Fruit fly (Drosophila melanogaster): Measurements from ENCODE around the gene CG12691.

CG12691 gene

DNA sequence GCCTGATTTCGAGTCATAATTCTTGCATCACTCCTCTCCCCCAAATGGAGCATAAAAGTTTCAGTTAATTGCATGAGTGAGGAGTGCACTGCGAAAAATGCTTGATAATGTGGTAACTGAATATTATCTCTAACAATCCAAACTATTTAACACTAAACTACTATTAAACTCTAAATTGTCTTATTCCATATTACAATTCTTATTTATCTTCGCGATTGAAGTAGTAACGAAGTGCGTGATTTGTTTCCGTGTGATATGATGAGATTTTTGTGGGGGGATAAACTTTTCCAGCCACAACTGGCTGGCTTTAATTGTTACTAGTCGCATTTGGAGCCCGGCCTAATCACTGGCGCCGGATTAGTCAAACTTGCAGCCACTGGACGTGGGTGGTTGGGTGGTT is 1.6 kb upstream of the CG12691 start (continued):
- TF ChIP-seq topi (GFP tag; optimal IDR thresholded peaks at IDR 0.05) (no peak), CG10669 (GFP tag; optimal IDR thresholded peaks at IDR 0.05) (peak; percentile 22), CG1621 (tag; optimal IDR thresholded peaks at IDR 0.05) (no peak), Sox14 (GFP tag; optimal IDR thresholded peaks at IDR 0.05) (peak; percentile 6), Smox (GFP tag; optimal IDR thresholded peaks at IDR 0.05) (no peak), CG11902 (GFP tag; optimal IDR thresholded peaks at IDR 0.05) (no peak), Met (GFP tag; optimal IDR thresholded peaks at IDR 0.05) (no peak), lz (GFP tag; optimal IDR thresholded peaks at IDR 0.05) (no peak), CG8319 (GFP tag; optimal IDR thresholded peaks at IDR 0.05) (no peak), dac (GFP tag; optimal IDR thresholded peaks at IDR 0.05) (peak; percentile 34), CG7368 (GFP tag; optimal IDR thresholded peaks at IDR 0.05) (no peak)

DNA sequence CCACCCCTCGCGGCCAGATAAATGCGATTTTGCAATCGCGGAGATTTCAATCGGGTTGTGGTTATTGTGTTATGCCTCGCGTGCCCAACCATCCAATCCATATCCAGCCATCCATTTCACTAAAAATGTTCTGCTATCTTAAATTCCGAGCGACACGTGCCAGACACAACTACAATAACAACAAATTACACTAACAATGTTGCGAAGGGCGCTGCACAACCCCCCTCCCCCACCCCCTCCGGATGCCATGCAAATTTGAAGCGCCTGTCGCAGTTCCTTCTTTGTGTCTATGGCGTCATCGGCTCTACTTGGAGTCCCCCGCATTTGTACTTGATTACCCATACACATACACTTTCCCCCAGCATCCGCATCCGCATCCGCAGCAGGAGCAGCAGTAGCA is 570 bp upstream of the CG12691 start:
- TF ChIP-seq Lpt (GFP tag; optimal IDR thresholded peaks at IDR 0.05) (no peak), CG34406 (GFP tag; optimal IDR thresholded peaks at IDR 0.05) (no peak), fd59A (GFP tag; optimal IDR thresholded peaks at IDR 0.05) (no peak), spab (GFP tag; optimal IDR thresholded peaks at IDR 0.05) (no peak), CG4318 (GFP tag; optimal IDR thresholded peaks at IDR 0.05) (no peak), acj6 (GFP tag; optimal IDR thresholded peaks at IDR 0.05) (no peak), Ets21C (GFP tag; optimal IDR thresholded peaks at IDR 0.05) (no peak), Hr4 (GFP tag; optimal IDR thresholded peaks at IDR 0.05) (no peak), CG6808 (GFP tag; optimal IDR thresholded peaks at IDR 0.05) (no peak), Hr38 (GFP tag; optimal IDR thresholded peaks at IDR 0.05) (no peak), CG6792 (GFP tag; optimal IDR thresholded peaks at IDR 0.05) (no peak), CG10669 (GFP tag; optimal IDR thresholded peaks at IDR 0.05) (no peak), CG31627 (GFP tag; optimal IDR thresholded peaks at IDR 0.05) (no peak), CG3032 (tag; optimal IDR thresholded peaks at IDR 0.05) (no peak)

DNA sequence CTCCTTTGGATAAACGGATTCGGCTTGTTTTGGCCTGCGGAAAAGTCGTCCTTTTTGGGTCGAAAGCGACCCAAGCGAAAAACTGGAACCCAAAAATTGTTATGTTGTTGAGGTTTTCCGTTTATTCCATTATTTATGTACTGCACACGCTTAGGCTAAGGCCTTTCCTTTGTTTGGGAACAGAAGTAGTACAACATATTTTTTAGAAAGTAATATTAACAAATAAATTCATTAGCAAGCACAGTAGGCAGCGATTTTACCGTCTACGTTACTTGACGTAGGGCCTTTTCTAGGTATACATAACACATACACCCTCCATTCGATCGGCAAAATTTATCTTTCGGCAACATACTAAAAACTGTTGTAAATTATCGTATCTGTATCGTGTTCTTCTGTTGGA is 2.5 kb downstream of the CG12691 start, which contains the start of gene CG15572:
Gene CG15572, plus strand, starts transcription at position 301 of the 400 bp plus-strand sequence.
- TF ChIP-seq CG11762 (GFP tag; optimal IDR thresholded peaks at IDR 0.05; ENCODE audit: insufficient read depth) (no peak), svp (GFP tag) (peak; percentile 28), cyc (GFP tag; optimal IDR thresholded peaks at IDR 0.05) (no peak)

DNA sequence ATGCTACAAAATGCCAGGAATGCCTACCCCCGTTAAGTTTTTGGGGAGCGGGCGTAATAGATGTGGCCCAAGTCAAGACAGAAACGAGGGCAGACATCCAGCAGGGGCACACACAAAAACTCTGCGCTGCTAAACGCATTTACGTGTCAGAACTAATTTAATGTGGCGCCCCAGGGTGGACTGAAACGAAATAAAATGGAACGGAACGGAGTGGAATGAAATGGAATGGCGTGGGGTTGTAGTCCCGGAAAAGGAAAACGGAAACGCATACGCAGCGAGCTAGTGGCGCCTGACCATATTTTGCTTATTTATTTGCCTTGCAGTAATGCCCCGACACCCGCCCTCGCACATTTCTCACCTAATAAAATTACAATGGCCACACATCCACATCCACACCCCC is 7.6 kb downstream of the CG12691 start:
- no peak for TF ChIP-seq Eip78C (GFP tag)
- no peak for TF ChIP-seq lz (GFP tag; optimal IDR thresholded peaks at IDR 0.05)
- TF ChIP-seq dsx (GFP tag; optimal IDR thresholded peaks at IDR 0.05; ENCODE audit: poor library complexity, severe bottlenecking): no peak
- TF ChIP-seq Met (GFP tag; optimal IDR thresholded peaks at IDR 0.05): no peak
- TF ChIP-seq Hr39 (GFP tag; optimal IDR thresholded peaks at IDR 0.05): no peak
- no peak for TF ChIP-seq Hr38 (GFP tag; optimal IDR thresholded peaks at IDR 0.05)
- no peak for TF ChIP-seq CG6163 (GFP tag; IDR thresholded peaks at IDR 0.05)
- no peak for TF ChIP-seq fd85E (GFP tag; optimal IDR thresholded peaks at IDR 0.05)
- no peak for TF ChIP-seq CG8319 (GFP tag; optimal IDR thresholded peaks at IDR 0.05)
- TF ChIP-seq Blimp-1 (GFP tag; optimal IDR thresholded peaks at IDR 0.05): no peak
- no peak for TF ChIP-seq net (GFP tag; optimal IDR thresholded peaks at IDR 0.05)
- TF ChIP-seq fkh (GFP tag; optimal IDR thresholded peaks at IDR 0.05): no peak

DNA sequence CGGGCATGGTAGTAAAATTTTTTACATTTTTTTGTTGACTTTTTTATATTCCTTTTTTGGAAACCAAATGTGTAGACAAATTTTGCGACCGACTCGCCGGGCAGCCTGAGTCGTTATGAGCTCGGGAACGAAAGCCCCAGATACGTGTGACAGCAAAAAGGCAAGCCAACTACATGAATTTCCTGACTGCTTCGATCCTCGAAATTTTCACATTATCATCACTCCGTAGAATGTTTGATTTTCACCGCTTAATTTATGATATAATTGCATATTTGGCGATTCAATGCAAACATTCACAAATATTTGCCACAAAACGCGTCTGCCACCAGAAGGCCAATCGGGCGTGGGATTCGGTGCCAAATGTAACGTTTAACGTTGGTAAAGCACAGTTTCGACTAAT is 11.0 kb downstream of the CG12691 start, which contains the start of gene CG15577:
Gene CG15577, minus strand, starts transcription at position 101 of the 400 bp plus-strand sequence.
- TF ChIP-seq Met (GFP tag; optimal IDR thresholded peaks at IDR 0.05): no peak
- no peak for TF ChIP-seq CG6854 (GFP tag; optimal IDR thresholded peaks at IDR 0.05)
- no peak for TF ChIP-seq esn (GFP tag; optimal IDR thresholded peaks at IDR 0.05)
- TF ChIP-seq acj6 (GFP tag; optimal IDR thresholded peaks at IDR 0.05): no peak
- TF ChIP-seq CG11762 (GFP tag; optimal IDR thresholded peaks at IDR 0.05; ENCODE audit: insufficient read depth): no peak
- TF ChIP-seq Eip93F (GFP tag; optimal IDR thresholded peaks at IDR 0.05): no peak
- no peak for TF ChIP-seq CG34406 (GFP tag; optimal IDR thresholded peaks at IDR 0.05)
- TF ChIP-seq Sox15 (GFP tag; optimal IDR thresholded peaks at IDR 0.05): no peak
- TF ChIP-seq CG11294 (GFP tag; IDR thresholded peaks at IDR 0.05): no peak
- no peak for TF ChIP-seq CG16779 (tag; optimal IDR thresholded peaks at IDR 0.05)
- TF ChIP-seq CG4318 (GFP tag; optimal IDR thresholded peaks at IDR 0.05): no peak
- no peak for TF ChIP-seq Sox14 (GFP tag; optimal IDR thresholded peaks at IDR 0.05)
- no peak for TF ChIP-seq CG10631 (GFP tag; optimal IDR thresholded peaks at IDR 0.05)
- TF ChIP-seq svp (GFP tag): no peak
- TF ChIP-seq salr (GFP tag; optimal IDR thresholded peaks at IDR 0.05): no peak
- no peak for TF ChIP-seq lz (GFP tag; optimal IDR thresholded peaks at IDR 0.05)
- TF ChIP-seq CG3919 (GFP tag; optimal IDR thresholded peaks at IDR 0.05): no peak
- no peak for TF ChIP-seq CG9139 (GFP tag; optimal IDR thresholded peaks at IDR 0.05)
